Worm (Caenorhabditis elegans) whole organism, midembryonic: ENCODE measurements around the gene F07B10.4.
"Not testable (repeated sequence)": the region's sequence is repeated elsewhere in the genome, so short reads cannot be mapped to it uniquely, and the experiment has no call there.

Experiments used
- T22C8.4 ChIP-seq: fragments of 200-800 bp; sonication (Bioruptor generic); IDR thresholded peaks from 2 replicates; pipeline ENCODE4 v1.3.6; 2022; ENCODE audit warnings: missing genetic modification characterization, missing compliant biosample characterization
- cog-1 ChIP-seq: sonication (generic microtip); optimal IDR thresholded peaks from 2 replicates; lab custom pipeline; 2016; ENCODE audit warnings: missing genetic modification characterization, missing compliant biosample characterization
- flt-1 ChIP-seq: fragments of 200-800 bp; sonication (Bioruptor generic); IDR thresholded peaks from 2 replicates; pipeline ENCODE4 v1.3.6; 2022; ENCODE audit warnings: missing genetic modification characterization, missing compliant biosample characterization
- klf-2 ChIP-seq: fragments of 200-800 bp; sonication (Bioruptor generic); conservative IDR thresholded peaks from 2 replicates; pipeline ENCODE4 v1.3.6; 2022; ENCODE audit warnings: missing genetic modification reagents, missing genetic modification characterization, missing compliant biosample characterization
- med-1 ChIP-seq: sonication (generic microtip); optimal IDR thresholded peaks from 2 replicates; lab custom pipeline; 2017; ENCODE audit warnings: missing genetic modification characterization, mild to moderate bottlenecking, missing compliant biosample characterization, antibody characterized with exemption, missing genetic modification reagents; ENCODE audit not compliant: insufficient read depth
- ref-1 ChIP-seq: fragments of 200-800 bp; sonication (Bioruptor generic); conservative IDR thresholded peaks from 2 replicates; pipeline ENCODE4 v1.3.6; 2022; ENCODE audit warnings: missing genetic modification reagents, missing genetic modification characterization, missing compliant biosample characterization
- tab-1 ChIP-seq: fragments of 200-800 bp; sonication (Bioruptor generic); IDR thresholded peaks from 2 replicates; pipeline ENCODE4 v1.3.6; 2022; ENCODE audit warnings: missing genetic modification characterization, missing compliant biosample characterization
- ztf-23 ChIP-seq: fragments of 200-800 bp; sonication (Bioruptor generic); IDR thresholded peaks from 2 replicates; pipeline ENCODE4 v1.3.6; 2022; ENCODE audit warnings: missing genetic modification reagents, missing genetic modification characterization, missing compliant biosample characterization
- ztf-29 ChIP-seq: fragments of 200-800 bp; sonication (Bioruptor generic); IDR thresholded peaks from 2 replicates; pipeline ENCODE4 v1.3.6; 2022; ENCODE audit warnings: missing genetic modification reagents, missing genetic modification characterization, missing compliant biosample characterization

The F07B10.4 gene

ce11 chrV:11299406-11299805 lies 36.5 kb upstream of the F07B10.4 start:
- TF ChIP-seq med-1 (GFP tag; lab: Kevin White, UChicago) (no peak), T22C8.4 (GFP tag; lab: Robert Waterston, UW) (no peak), flt-1 (no peak), ztf-23 (no peak), tab-1 (no peak), cog-1 (tag; lab: Kevin White, UChicago) (no peak), klf-2 (GFP tag; lab: Robert Waterston, UW) (no peak), ref-1 (no peak), ztf-29 (GFP tag; lab: Robert Waterston, UW) (no peak)

- TF ChIP-seq ref-1 (no peak), cog-1 (tag; lab: Kevin White, UChicago) (no peak), ztf-29 (GFP tag; lab: Robert Waterston, UW) (no peak)
Measured at ce11 chrV:11298632-11299031, 35.7 kb upstream of the F07B10.4 start, which contains the start of gene T03F7.5. TSS of gene T03F7.5 (minus strand) at chrV:11298732.

DNA sequence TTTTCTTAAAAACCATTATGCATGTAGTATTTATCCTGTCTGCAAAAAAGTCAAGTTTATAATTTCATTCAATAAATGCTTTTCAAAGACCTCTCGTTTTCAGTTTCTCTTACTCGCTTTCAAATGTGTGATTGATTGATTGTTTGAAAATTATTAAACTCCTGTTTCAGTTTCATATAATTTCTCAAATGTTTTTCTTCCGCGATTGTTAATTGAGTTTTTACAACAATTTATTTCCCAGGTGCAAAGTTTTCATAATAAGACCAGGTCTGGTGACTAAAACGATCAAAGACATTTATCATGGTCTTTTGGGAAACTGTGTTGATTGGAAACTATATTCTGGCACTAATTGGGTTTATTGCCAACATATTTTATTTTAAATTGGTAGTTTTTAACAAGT lies 31.5 kb upstream of the F07B10.4 start, which contains the start of gene T03F7.6:
TSS of gene T03F7.6 (plus strand) at position 301 of the 400 bp plus-strand sequence.
- TF ChIP-seq klf-2 (GFP tag; lab: Robert Waterston, UW) (no peak), med-1 (GFP tag; lab: Kevin White, UChicago) (no peak), flt-1 (no peak), ref-1 (no peak), tab-1 (no peak), T22C8.4 (GFP tag; lab: Robert Waterston, UW) (no peak), ztf-29 (GFP tag; lab: Robert Waterston, UW) (no peak), ztf-23 (no peak), cog-1 (tag; lab: Kevin White, UChicago) (no peak)

- TF ChIP-seq ztf-29 (GFP tag; lab: Robert Waterston, UW), result no peak
- TF ChIP-seq ztf-23, result no peak
- TF ChIP-seq T22C8.4 (GFP tag; lab: Robert Waterston, UW), result no peak
- TF ChIP-seq flt-1, result no peak
- TF ChIP-seq cog-1 (tag; lab: Kevin White, UChicago), result no peak
- TF ChIP-seq med-1 (GFP tag; lab: Kevin White, UChicago), result no peak
- no peak for TF ChIP-seq ref-1
- no peak for TF ChIP-seq tab-1
- TF ChIP-seq klf-2 (GFP tag; lab: Robert Waterston, UW), result no peak
Measured at ce11 chrV:11292682-11293081, 29.8 kb upstream of the F07B10.4 start.

DNA sequence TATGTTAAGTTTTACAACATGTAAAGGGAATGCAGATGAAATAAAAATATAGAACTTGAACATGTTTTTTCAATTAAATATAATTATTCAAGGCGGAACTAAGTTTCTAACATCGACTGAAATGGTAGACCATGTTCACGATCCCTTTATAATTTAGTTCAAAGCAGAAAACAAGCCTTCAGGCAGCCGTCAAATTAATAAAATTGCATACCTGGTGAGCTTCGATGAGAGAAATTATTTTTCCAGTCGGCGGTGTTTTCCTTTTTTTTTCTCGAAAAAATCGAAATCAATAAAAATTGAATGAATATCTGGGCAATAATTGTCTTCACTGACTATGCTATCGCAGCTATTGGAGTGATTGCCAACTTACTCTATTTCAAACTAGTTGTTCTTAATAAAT lies 28.0 kb upstream of the F07B10.4 start, which contains the start of gene C03E10.1:
TSS of gene C03E10.1 (plus strand) at position 301 of the 400 bp plus-strand sequence.
- TF ChIP-seq klf-2 (GFP tag; lab: Robert Waterston, UW), result no peak
- no peak for TF ChIP-seq flt-1
- no peak for TF ChIP-seq ztf-23
- TF ChIP-seq med-1 (GFP tag; lab: Kevin White, UChicago), result no peak
- TF ChIP-seq cog-1 (tag; lab: Kevin White, UChicago), result no peak
- no peak for TF ChIP-seq T22C8.4 (GFP tag; lab: Robert Waterston, UW)

DNA sequence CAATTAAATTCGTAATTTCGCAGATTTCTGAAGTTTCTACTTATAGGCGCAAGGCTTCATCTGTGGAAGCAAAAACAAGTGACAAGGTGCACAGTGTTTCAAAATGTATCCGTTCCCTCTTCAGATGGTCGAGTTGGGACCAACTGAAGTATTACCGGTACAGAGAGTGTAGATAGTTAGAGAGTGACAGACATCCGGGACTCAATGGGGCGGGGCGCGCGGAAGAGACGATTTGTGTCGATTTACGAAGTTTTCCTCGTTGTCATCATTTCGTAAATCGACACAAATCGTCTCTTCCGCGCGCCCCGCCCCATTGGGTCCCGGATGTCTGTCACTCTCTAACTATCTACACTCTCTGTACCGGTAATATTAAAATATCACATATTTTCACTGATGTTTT lies 23.2 kb upstream of the F07B10.4 start, which contains the start of gene C03E10.3:
TSS of gene C03E10.3 (plus strand) at position 301 of the 400 bp plus-strand sequence.
- TF ChIP-seq ref-1; ztf-29 (GFP tag; lab: Robert Waterston, UW); klf-2 (GFP tag; lab: Robert Waterston, UW): not testable (repeated sequence)

DNA sequence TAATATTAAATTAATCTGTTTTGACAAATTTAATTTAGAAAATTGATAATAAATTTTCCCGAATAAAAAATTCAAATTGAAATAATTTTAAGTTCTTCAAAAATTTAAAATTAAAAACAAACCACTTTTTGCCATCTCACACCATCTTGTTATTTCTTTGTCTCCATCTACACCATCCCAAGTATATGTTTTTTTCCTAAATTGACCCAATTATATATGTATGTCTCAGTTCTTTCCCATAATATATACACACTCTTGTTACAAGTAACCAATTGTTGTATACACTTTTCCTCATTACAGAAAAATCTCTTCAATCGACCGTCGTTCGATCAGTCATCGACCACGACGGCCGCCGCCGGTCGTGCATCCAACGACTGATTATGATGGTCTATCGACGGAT lies 19.3 kb upstream of the F07B10.4 start, which contains the start of gene gly-20:
TSS of gene gly-20 (plus strand) at position 301 of the 400 bp plus-strand sequence.
- TF ChIP-seq ztf-23, result no peak
- no peak for TF ChIP-seq ref-1
- no peak for TF ChIP-seq klf-2 (GFP tag; lab: Robert Waterston, UW)
- TF ChIP-seq flt-1, result no peak
- no peak for TF ChIP-seq tab-1
- no peak for TF ChIP-seq T22C8.4 (GFP tag; lab: Robert Waterston, UW)
- no peak for TF ChIP-seq med-1 (GFP tag; lab: Kevin White, UChicago)
- TF ChIP-seq cog-1 (tag; lab: Kevin White, UChicago), result no peak
- TF ChIP-seq ztf-29 (GFP tag; lab: Robert Waterston, UW), result no peak

DNA sequence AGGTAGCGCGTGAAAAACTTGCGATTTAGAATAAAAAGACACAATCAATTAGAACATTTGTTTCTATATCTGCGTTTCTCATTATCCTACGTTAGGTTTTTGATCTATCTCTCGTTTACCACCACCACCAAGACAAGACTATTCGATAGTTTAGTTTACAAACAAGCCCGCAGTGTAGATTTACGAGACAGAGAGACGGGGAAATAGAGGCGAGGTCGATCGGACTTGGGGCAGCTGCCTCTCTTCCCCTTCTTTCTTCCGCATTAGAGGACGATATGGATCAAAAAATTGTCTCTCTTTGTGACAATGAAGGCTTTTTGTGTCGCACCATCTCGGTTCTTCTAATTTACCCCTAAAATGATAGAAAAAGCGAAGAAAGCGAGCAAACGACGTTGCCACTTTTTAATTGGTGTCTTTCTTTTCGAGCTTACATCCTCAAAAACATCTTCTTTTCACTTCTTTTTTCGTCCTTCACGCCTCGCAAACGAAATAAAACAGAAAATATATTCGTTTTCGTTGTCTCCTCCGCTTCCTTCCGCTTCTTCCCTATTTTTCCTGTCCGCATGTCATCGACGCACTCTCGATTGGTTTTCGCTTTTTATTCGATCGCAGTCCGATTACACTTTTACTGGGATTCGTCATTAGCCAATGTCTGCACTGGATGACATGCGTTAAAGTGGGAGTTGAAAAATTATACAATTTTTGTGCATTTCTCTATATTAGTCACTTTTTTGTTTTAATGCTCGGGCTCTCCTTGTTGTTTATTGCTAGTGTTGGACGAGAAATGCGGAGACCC lies 18.7 kb upstream of the F07B10.4 start:
- TF ChIP-seq flt-1, result no peak
- no peak for TF ChIP-seq med-1 (GFP tag; lab: Kevin White, UChicago)
- no peak for TF ChIP-seq ref-1
- TF ChIP-seq ztf-23, result no peak
- 0 out of 2 replicates have a peak, but pooled peaks have one; percentile 11 for TF ChIP-seq ztf-29 (GFP tag; lab: Robert Waterston, UW)
- TF ChIP-seq cog-1 (tag; lab: Kevin White, UChicago), result peak; percentile 55
- TF ChIP-seq T22C8.4 (GFP tag; lab: Robert Waterston, UW), result no peak
- TF ChIP-seq klf-2 (GFP tag; lab: Robert Waterston, UW), result no peak
- TF ChIP-seq tab-1, result no peak

DNA sequence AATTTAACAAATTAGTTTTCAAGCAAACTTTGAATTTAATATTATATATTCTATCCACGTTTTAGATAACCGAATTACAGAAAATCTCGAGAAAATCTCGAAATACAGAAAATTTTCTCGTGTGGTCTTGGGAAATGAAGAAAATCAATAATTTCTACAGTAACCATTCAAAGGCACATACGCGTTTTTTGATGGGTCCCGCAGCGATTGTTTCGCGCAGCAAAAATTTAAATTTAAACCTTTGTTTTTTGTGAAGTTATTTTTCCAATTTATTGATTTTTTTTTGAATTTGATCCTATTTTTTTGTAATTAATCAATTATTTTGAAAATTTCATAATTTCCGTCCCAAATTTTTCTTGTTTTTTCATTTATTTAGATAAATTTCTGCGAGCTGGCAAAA lies 16.6 kb upstream of the F07B10.4 start:
- TF ChIP-seq T22C8.4 (GFP tag; lab: Robert Waterston, UW) (peak; percentile 62), flt-1 (no peak), tab-1 (no peak), cog-1 (tag; lab: Kevin White, UChicago) (no peak), klf-2 (GFP tag; lab: Robert Waterston, UW) (no peak), ref-1 (no peak), med-1 (GFP tag; lab: Kevin White, UChicago) (no peak), ztf-29 (GFP tag; lab: Robert Waterston, UW) (no peak)

DNA sequence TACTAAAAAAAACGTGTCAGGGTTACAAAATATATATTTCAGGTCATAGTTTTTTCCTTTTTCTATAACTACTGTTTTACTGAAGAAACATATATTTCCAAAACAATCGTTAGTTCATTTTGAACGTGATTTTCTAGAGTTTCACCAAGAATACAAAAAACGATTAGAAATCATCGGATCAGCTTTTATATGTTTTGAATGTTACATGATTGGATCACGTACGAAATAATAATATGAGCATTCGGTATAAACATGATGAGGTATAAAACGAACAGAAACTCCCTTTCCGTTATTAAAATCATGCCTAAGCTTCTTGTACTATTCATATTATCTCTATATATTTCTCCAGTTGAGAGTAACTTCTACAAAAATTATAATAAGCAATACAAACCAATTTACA lies 9.9 kb upstream of the F07B10.4 start, which contains the start of gene clec-223:
TSS of gene clec-223 (plus strand) at position 301 of the 400 bp plus-strand sequence.
- TF ChIP-seq ztf-23, result no peak
- TF ChIP-seq tab-1, result no peak
- no peak for TF ChIP-seq ref-1
- no peak for TF ChIP-seq med-1 (GFP tag; lab: Kevin White, UChicago)
- no peak for TF ChIP-seq T22C8.4 (GFP tag; lab: Robert Waterston, UW)
- no peak for TF ChIP-seq flt-1
- no peak for TF ChIP-seq klf-2 (GFP tag; lab: Robert Waterston, UW)
- no peak for TF ChIP-seq ztf-29 (GFP tag; lab: Robert Waterston, UW)
- no peak for TF ChIP-seq cog-1 (tag; lab: Kevin White, UChicago)
